Worm (Caenorhabditis elegans): ENCODE measurements around the gene R105.5.

ce11 chrIV:4612597-4612996 is 23.5 kb upstream of the R105.5 start:
- TF ChIP-seq blmp-1 (tag; optimal IDR thresholded peaks at IDR 0.05) (no peak), unc-62 (GFP tag; optimal IDR thresholded peaks at IDR 0.05) (no peak), snpc-4 (tag; optimal IDR thresholded peaks at IDR 0.05) (no peak), nhr-28 (tag; optimal IDR thresholded peaks at IDR 0.05) (no peak), sptf-1 (tag; optimal IDR thresholded peaks at IDR 0.05) (no peak), ham-2 (GFP tag; optimal IDR thresholded peaks at IDR 0.05) (no peak)
